Worm (Caenorhabditis elegans): ENCODE measurements around the gene C54E10.10.

DNA sequence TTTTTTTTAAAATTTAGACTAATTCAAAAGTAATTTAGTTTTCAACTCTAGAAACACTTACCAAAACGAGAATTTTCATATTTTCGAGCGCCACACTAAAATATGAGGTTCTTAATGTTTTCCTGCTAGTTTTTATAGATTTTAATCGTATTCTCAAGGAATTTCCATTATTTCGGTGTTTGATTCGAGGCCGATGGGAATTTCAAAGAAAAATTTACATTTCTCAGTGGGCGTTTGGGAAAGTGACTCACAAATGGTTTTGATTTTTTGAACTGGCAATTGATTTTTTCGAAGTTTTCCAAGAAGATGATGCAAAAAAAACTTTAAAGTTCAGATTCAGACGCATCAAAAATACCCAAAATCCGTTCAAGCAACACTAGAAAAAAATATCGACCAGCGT is 1.1 kb downstream of the C54E10.10 start, which contains the start of gene C54E10.11:
- no peak for TF ChIP-seq nhr-48 (tag; optimal IDR thresholded peaks at IDR 0.05)
- TF ChIP-seq ama-1 (optimal IDR thresholded peaks at IDR 0.05) = no peak
- TF ChIP-seq lin-15B (tag; optimal IDR thresholded peaks at IDR 0.05) = no peak
- TF ChIP-seq hmg-1.1 (GFP tag; IDR thresholded peaks at IDR 0.05) = no peak
- TF ChIP-seq unc-62 (GFP tag; optimal IDR thresholded peaks at IDR 0.05 in 1 of 2) = no peak
- no peak for TF ChIP-seq unc-62 (tag; optimal IDR thresholded peaks at IDR 0.05)
- TF ChIP-seq ceh-82 (tag; optimal IDR thresholded peaks at IDR 0.05) = no peak
- no peak for TF ChIP-seq dmd-8 (GFP tag; IDR thresholded peaks at IDR 0.05)

All from whole organism, L4 larva.